Worm (Caenorhabditis elegans) whole organism, late embryonic: ENCODE measurements around the gene T28A8.3.

Experiments used
- ceh-9 ChIP-seq: sonication (generic microtip); optimal IDR thresholded peaks from 2 replicates; lab custom pipeline; 2016; ENCODE audit warnings: mild to moderate bottlenecking, missing genetic modification characterization, inconsistent platforms, missing compliant biosample characterization
- che-1 ChIP-seq: sonication (generic microtip); optimal IDR thresholded peaks from 2 replicates; lab custom pipeline; 2016; ENCODE audit warnings: mild to moderate bottlenecking, missing genetic modification characterization, missing compliant biosample characterization
- fkh-10 ChIP-seq: fragments of 150-350 bp; optimal IDR thresholded peaks from 2 replicates; lab custom pipeline; 2014; ENCODE audit warnings: missing biosample characterization, missing genetic modification reagents, missing genetic modification characterization
- hlh-13 ChIP-seq: fragments of 200-800 bp; sonication (Bioruptor generic); optimal IDR thresholded peaks from 2 replicates; lab custom pipeline; 2018; ENCODE audit warnings: mild to moderate bottlenecking, missing genetic modification characterization, missing compliant biosample characterization
- nhr-11 ChIP-seq: fragments of 150-350 bp; optimal IDR thresholded peaks from 2 replicates; lab custom pipeline; 2014; ENCODE audit warnings: missing biosample characterization, missing genetic modification characterization
- pha-4 ChIP-seq: fragments of 150-350 bp; optimal IDR thresholded peaks from 2 replicates; lab custom pipeline; 2018; ENCODE audit warnings: missing biosample characterization, missing genetic modification reagents, missing genetic modification characterization
- tbx-2 ChIP-seq: sonication (generic microtip); optimal IDR thresholded peaks from 2 replicates; lab custom pipeline; 2016; ENCODE audit warnings: missing genetic modification characterization, missing compliant biosample characterization
- zip-5 ChIP-seq: sonication (generic microtip); optimal IDR thresholded peaks from 2 replicates; lab custom pipeline; 2016; ENCODE audit warnings: missing genetic modification characterization, missing compliant biosample characterization

DNA sequence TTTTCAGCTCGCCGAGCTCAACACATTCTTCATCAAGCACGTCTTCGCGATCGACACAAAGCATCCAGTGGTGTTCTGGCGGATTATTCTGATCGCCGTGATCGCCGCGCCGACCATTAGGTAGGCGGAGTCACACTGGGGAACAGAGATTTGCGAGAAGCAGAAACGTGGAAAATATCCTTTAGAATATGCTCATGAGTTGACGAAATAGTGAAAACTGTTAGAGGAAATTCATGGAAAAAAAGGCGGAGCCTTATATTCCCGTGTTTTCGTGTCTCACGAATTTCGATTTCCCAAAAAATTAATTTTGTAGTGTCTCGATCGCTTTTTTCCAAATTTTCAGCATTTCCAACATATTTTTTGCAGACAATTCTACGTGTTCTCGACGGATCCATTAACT is 31.3 kb upstream of the T28A8.3 start:
- peak; percentile 81 for TF ChIP-seq tbx-2 (tag; lab: Kevin White, UChicago)
- no peak for TF ChIP-seq nhr-11 (tag; lab: Kevin White, UChicago)
- TF ChIP-seq zip-5 (tag; lab: Kevin White, UChicago) = peak; percentile 78
- no peak for TF ChIP-seq hlh-13 (GFP tag; lab: Kevin White, UChicago)
- TF ChIP-seq fkh-10 = no peak
- no peak for TF ChIP-seq ceh-9 (tag; lab: Kevin White, UChicago)
- TF ChIP-seq che-1 (tag; lab: Kevin White, UChicago) = no peak
- no peak for TF ChIP-seq pha-4 (tag; lab: Kevin White, UChicago)
